Fruit fly (Drosophila melanogaster): ENCODE measurements around the gene Nepl8.
A peak's percentile ranks its signal among the peaks of the same experiment; 100 is the strongest.

Gene Nepl8

DNA sequence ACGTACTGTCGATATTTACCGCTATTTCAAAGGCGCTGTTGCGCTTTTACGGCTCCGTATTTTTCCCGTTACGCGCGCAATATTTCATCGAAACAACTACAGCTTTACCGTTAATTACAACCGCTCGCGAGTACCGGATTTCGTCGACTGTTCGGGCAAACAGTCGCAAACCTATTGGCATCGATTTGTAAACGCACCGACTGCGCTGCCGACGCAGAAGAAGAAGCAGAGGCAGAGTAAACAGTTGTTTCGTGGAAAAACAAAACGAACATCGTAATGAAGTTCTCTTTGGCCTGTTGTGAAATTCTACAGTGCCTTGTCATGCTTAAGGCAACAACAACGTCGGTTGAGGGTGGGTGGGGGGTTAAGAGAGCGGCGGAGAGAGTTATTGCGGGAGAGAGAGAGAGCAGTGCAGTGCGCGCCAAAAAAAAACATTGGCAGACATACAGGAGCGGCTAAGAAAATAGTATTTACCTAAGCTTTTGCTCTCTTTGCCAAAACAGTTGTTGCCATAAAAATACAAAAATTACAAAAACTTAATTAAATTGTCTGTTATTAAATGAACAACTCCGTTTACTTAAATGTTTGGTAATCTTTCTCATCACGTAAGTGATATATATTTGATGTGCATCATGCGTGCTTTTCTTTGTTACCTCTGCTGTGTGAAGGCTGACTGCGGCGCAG lies 44.9 kb downstream of the Nepl8 start, which contains the start of gene CG5953 (continued):
- peak; percentile 96 for TF ChIP-seq Ssrp (tag; optimal IDR thresholded peaks at IDR 0.05)
- peak; percentile 92 for TF ChIP-seq Abd-B (GFP tag; optimal IDR thresholded peaks at IDR 0.05)
- TF ChIP-seq Neu2 (GFP tag; optimal IDR thresholded peaks at IDR 0.05; ENCODE audit: borderline replicate concordance), result peak; percentile 41
- peak; percentile 94 for TF ChIP-seq CG9215 (GFP tag; IDR thresholded peaks at IDR 0.05)
- TF ChIP-seq tx (GFP tag; optimal IDR thresholded peaks at IDR 0.05), result peak; percentile 90
- peak; percentile 84 for TF ChIP-seq CG31388 (GFP tag; optimal IDR thresholded peaks at IDR 0.05)
- peak; percentile 87 for TF ChIP-seq Atf-2 (GFP tag; optimal IDR thresholded peaks at IDR 0.05)
- peak; percentile 96 to 98 for TF ChIP-seq bsh (GFP tag; optimal IDR thresholded peaks at IDR 0.05)
- TF ChIP-seq gfzf (GFP tag; optimal IDR thresholded peaks at IDR 0.05), result peak; percentile 12
- no peak for TF ChIP-seq zf30C (GFP tag; optimal IDR thresholded peaks at IDR 0.05)
- TF ChIP-seq pfk (GFP tag; optimal IDR thresholded peaks at IDR 0.05), result peak; percentile 40
- no peak for TF ChIP-seq hbn (GFP tag; IDR thresholded peaks at IDR 0.05; ENCODE audit: partially characterized antibody)
- peak; percentile 89 for TF ChIP-seq CG10654 (GFP tag; optimal IDR thresholded peaks at IDR 0.05)
- peak; percentile 96 for TF ChIP-seq Asciz (GFP tag; optimal IDR thresholded peaks at IDR 0.05)
- peak; percentile 26; the same call in 1 of the 2 replicates for TF ChIP-seq Scr (GFP tag; IDR thresholded peaks at IDR 0.05; ENCODE audit: partially characterized antibody)
- TF ChIP-seq C15 (GFP tag; IDR thresholded peaks at IDR 0.05), result peak; percentile 86
- TF ChIP-seq Doc3 (GFP tag; IDR thresholded peaks at IDR 0.05; ENCODE audit: partially characterized antibody), result no peak
- peak; percentile 96 for TF ChIP-seq chinmo (GFP tag; IDR thresholded peaks at IDR 0.05; ENCODE audit: partially characterized antibody)
- peak; percentile 94 for TF ChIP-seq pum (GFP tag; optimal IDR thresholded peaks at IDR 0.05)
- peak; percentile 94 for TF ChIP-seq CG30431 (GFP tag; optimal IDR thresholded peaks at IDR 0.05)
- TF ChIP-seq gro (GFP tag; optimal IDR thresholded peaks at IDR 0.05), result peak; percentile 90
- peak; percentile 95 for TF ChIP-seq Xbp1 (GFP tag; optimal IDR thresholded peaks at IDR 0.05)
- TF ChIP-seq ind (GFP tag; optimal IDR thresholded peaks at IDR 0.05), result peak; percentile 96
- peak; percentile 85 for TF ChIP-seq sd (tag; optimal IDR thresholded peaks at IDR 0.05)
- no peak for TF ChIP-seq knrl (GFP tag; IDR thresholded peaks at IDR 0.05; ENCODE audit: partially characterized antibody)
- TF ChIP-seq CG2875 (GFP tag; optimal IDR thresholded peaks at IDR 0.05), result peak; percentile 94
- peak; percentile 92 for TF ChIP-seq CG8359 (GFP tag; optimal IDR thresholded peaks at IDR 0.05; ENCODE audit: borderline replicate concordance)
- peak; percentile 17; the same call in 1 of the 2 replicates for TF ChIP-seq unc-4 (GFP tag; IDR thresholded peaks at IDR 0.05; ENCODE audit: partially characterized antibody)
- TF ChIP-seq Hmx (GFP tag; optimal IDR thresholded peaks at IDR 0.05), result peak; percentile 81
- TF ChIP-seq Rfx (GFP tag; IDR thresholded peaks at IDR 0.05), result peak; percentile 97
- peak; percentile 82; the same call in 1 of the 2 replicates for TF ChIP-seq dan (GFP tag; IDR thresholded peaks at IDR 0.05)
- peak; percentile 95 for TF ChIP-seq lilli (GFP tag; optimal IDR thresholded peaks at IDR 0.05)
- peak; percentile 92 for TF ChIP-seq CG12104 (GFP tag; optimal IDR thresholded peaks at IDR 0.05)
- peak; percentile 93 to 95 for TF ChIP-seq chif (GFP tag; optimal IDR thresholded peaks at IDR 0.05)
- peak; percentile 90 for TF ChIP-seq gsb (GFP tag; IDR thresholded peaks at IDR 0.05)
- TF ChIP-seq Sry-δ (GFP tag; optimal IDR thresholded peaks at IDR 0.05), result peak; percentile 51
- peak; percentile 92 for TF ChIP-seq ttk (GFP tag; IDR thresholded peaks at IDR 0.05)
- TF ChIP-seq trh (GFP tag; optimal IDR thresholded peaks at IDR 0.05), result peak; percentile 80
- TF ChIP-seq CG12236 (GFP tag; optimal IDR thresholded peaks at IDR 0.05), result peak; percentile 89
- peak; percentile 76 for TF ChIP-seq luna (GFP tag; optimal IDR thresholded peaks at IDR 0.05)
- TF ChIP-seq CG42726 (GFP tag; IDR thresholded peaks at IDR 0.05; ENCODE audit: partially characterized antibody), result peak; percentile 79
- peak; percentile 93 for TF ChIP-seq Poxn (GFP tag; IDR thresholded peaks at IDR 0.05)
- TF ChIP-seq CG5180 (GFP tag; optimal IDR thresholded peaks at IDR 0.05), result peak; percentile 86
- peak; percentile 95 for TF ChIP-seq dmrt11E (tag; optimal IDR thresholded peaks at IDR 0.05)
- peak; percentile 98 for TF ChIP-seq nmo (GFP tag; optimal IDR thresholded peaks at IDR 0.05)
- peak; percentile 99 for TF ChIP-seq Adf1 (GFP tag; IDR thresholded peaks at IDR 0.05)
- peak; percentile 92 for TF ChIP-seq CG11085 (GFP tag; IDR thresholded peaks at IDR 0.05)
- peak; percentile 98 for TF ChIP-seq CG12391 (tag; optimal IDR thresholded peaks at IDR 0.05)

All from whole organism, embryonic.